Worm (Caenorhabditis elegans): ENCODE results near the gene thoc-2.
A peak's percentile ranks its signal among the peaks of the same experiment; 100 is the strongest.

The thoc-2 gene

DNA sequence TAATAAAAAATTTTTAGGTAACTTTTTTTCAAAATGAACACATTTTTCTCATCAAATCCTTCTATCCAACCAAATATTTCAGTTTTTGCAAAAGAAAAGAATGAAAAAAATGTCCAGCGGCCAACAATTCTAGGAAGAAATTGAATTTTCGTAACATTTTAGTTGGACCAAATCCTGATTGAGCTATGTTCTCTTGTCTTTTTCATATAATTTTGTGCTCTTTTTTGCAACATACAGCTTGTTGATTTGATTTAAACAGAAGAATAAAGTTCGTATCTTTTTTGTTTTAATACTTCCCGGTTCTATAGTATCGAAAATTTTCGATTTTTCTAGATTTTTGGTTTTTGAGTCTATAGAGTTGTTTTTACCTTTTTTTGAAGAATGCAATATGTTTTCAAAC is 31.6 kb downstream of the thoc-2 start:
- TF ChIP-seq nhr-237 (tag; optimal IDR thresholded peaks at IDR 0.05) (no peak), lin-14 (GFP tag; optimal IDR thresholded peaks at IDR 0.05) (peak; percentile 42), fkh-10 (GFP tag; optimal IDR thresholded peaks at IDR 0.05) (peak; percentile 35), lir-3 (tag; optimal IDR thresholded peaks at IDR 0.05; ENCODE audit: poor library complexity) (no peak), zag-1 (tag; optimal IDR thresholded peaks at IDR 0.05) (peak; percentile 29)

ce11 chrIII:6402346-6402745 is 34.5 kb downstream of the thoc-2 start:
- peak; percentile 67 for TF ChIP-seq snu-23 (GFP tag; optimal IDR thresholded peaks at IDR 0.05)
- TF ChIP-seq efl-1 (optimal IDR thresholded peaks at IDR 0.05): peak in 1 of 2 experiments; percentile 11
- TF ChIP-seq efl-1 (GFP tag; optimal IDR thresholded peaks at IDR 0.05 in 1 of 2): peak in 1 of 2 experiments; percentile 49
- TF ChIP-seq nhr-20 (tag; optimal IDR thresholded peaks at IDR 0.05): peak; percentile 18
- TF ChIP-seq dsc-1 (tag; optimal IDR thresholded peaks at IDR 0.05): no peak
- TF ChIP-seq sup-37 (GFP tag; optimal IDR thresholded peaks at IDR 0.05): peak; percentile 23
- TF ChIP-seq mef-2 (tag; optimal IDR thresholded peaks at IDR 0.05): no peak
- TF ChIP-seq elt-2 (tag; optimal IDR thresholded peaks at IDR 0.05): no peak
- TF ChIP-seq efl-3 (GFP tag; optimal IDR thresholded peaks at IDR 0.05): no peak
- no peak for TF ChIP-seq hlh-4 (tag; optimal IDR thresholded peaks at IDR 0.05)
- no peak for TF ChIP-seq aha-1 (tag; optimal IDR thresholded peaks at IDR 0.05)
- TF ChIP-seq C16A3.4 (tag; optimal IDR thresholded peaks at IDR 0.05): no peak
- TF ChIP-seq fos-1 (tag; optimal IDR thresholded peaks at IDR 0.05): no peak
- TF ChIP-seq swsn-7 (tag; optimal IDR thresholded peaks at IDR 0.05): peak; percentile 43
- TF ChIP-seq nhr-76 (tag; optimal IDR thresholded peaks at IDR 0.05): no peak
- no peak for TF ChIP-seq jun-1 (tag; optimal IDR thresholded peaks at IDR 0.05)
- TF ChIP-seq lir-3 (tag; optimal IDR thresholded peaks at IDR 0.05; ENCODE audit: poor library complexity): peak; percentile 40
- TF ChIP-seq C04F5.9 (tag; optimal IDR thresholded peaks at IDR 0.05): no peak
- peak; percentile 13; the same call in 1 of the 2 replicates for TF ChIP-seq ceh-88 (GFP tag; IDR thresholded peaks at IDR 0.05)
- TF ChIP-seq skn-1 (tag; optimal IDR thresholded peaks at IDR 0.05): no peak
- peak; percentile 78 for TF ChIP-seq xbp-1 (tag; optimal IDR thresholded peaks at IDR 0.05)
- peak; percentile 54 for TF ChIP-seq tbx-2 (tag; optimal IDR thresholded peaks at IDR 0.05)
- TF ChIP-seq lsy-2 (tag; optimal IDR thresholded peaks at IDR 0.05): peak; percentile 22 to 51
- TF ChIP-seq irx-1 (tag; optimal IDR thresholded peaks at IDR 0.05): no peak
- TF ChIP-seq C34B4.2 (tag; optimal IDR thresholded peaks at IDR 0.05): no peak
- no peak for TF ChIP-seq ceh-82 (tag; optimal IDR thresholded peaks at IDR 0.05)
- peak; percentile 32 for TF ChIP-seq nhr-47 (tag; optimal IDR thresholded peaks at IDR 0.05)
- TF ChIP-seq lin-39 (tag; optimal IDR thresholded peaks at IDR 0.05): peak; percentile 57
- peak; percentile 91 for TF ChIP-seq nhr-71 (tag; optimal IDR thresholded peaks at IDR 0.05)
- no peak for TF ChIP-seq nhr-90 (tag; optimal IDR thresholded peaks at IDR 0.05; ENCODE audit: poor library complexity)
- no peak for TF ChIP-seq fkh-4 (tag; optimal IDR thresholded peaks at IDR 0.05; ENCODE audit: borderline replicate concordance)
- TF ChIP-seq ces-1 (GFP tag; optimal IDR thresholded peaks at IDR 0.05): no peak
- TF ChIP-seq lin-14 (GFP tag; optimal IDR thresholded peaks at IDR 0.05): peak; percentile 56
- TF ChIP-seq lin-13 (GFP tag; optimal IDR thresholded peaks at IDR 0.05): peak; percentile 60
- TF ChIP-seq rnt-1 (tag; optimal IDR thresholded peaks at IDR 0.05): peak; percentile 86
- TF ChIP-seq lin-35 (GFP tag; optimal IDR thresholded peaks at IDR 0.05): peak in 1 of 2 experiments; percentile 14
- TF ChIP-seq nhr-19 (GFP tag; conservative IDR thresholded peaks at IDR 0.05): peak; percentile 73
- TF ChIP-seq grh-1 (GFP tag; IDR thresholded peaks at IDR 0.05): no peak
- peak; percentile 58 for TF ChIP-seq nhr-11 (tag; optimal IDR thresholded peaks at IDR 0.05)

DNA sequence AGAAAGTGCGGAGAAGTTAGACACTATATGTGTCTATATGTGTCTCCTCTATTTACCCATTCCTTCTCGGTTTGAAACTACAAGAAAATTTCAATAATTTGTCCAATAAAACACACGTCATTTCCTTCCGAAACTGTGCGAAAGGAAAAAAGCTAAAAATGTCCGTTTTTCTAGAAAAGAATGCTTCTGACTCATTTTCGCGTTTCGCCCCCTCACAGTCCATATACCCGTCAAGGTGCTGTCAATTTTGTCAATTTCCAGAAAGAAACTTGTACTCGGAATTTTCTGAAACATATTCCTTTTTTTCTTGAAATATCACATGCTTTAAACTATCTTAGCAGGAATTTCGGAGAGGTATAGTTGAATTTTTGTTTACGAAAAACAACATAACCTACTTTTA is 35.0 kb downstream of the thoc-2 start:
- no peak for TF ChIP-seq ceh-8 (GFP tag; optimal IDR thresholded peaks at IDR 0.05)
- TF ChIP-seq pag-3 (tag; optimal IDR thresholded peaks at IDR 0.05; ENCODE audit: borderline replicate concordance, insufficient read depth): no peak
